Fruit fly (Drosophila melanogaster): ENCODE data around the gene NC2beta.

Gene NC2beta

DNA sequence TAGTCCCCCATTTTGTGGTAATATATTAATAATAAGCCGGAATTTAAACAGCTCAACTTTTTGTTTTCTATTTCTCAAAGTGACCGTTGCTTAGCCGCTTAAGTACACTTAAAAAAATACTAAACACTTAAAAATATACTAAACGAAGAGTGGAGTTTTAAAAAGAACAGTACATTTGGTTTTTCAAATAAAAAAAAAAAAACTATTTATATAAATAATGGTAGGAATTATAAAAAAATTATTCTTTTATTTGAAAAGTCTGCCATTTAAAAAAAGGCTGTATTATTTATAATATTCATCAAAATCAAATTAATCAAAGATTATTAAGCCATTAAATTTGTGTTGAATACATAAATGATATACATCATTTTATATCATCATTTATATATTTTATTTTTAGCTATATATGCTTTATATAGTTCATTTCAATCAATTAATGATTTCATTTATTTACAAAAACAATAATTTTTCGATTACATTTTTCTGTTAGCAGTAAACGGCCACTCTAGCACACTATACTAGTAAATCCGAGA is at the start of gene NC2beta, which contains the start of gene Ankrd49:
NC2beta (plus strand) TSS at position 483 of the 533 bp plus-strand sequence.
Ankrd49 (minus strand) TSS at position 101 of the 533 bp plus-strand sequence.
- TF ChIP-seq CG15710 (tag; optimal IDR thresholded peaks at IDR 0.05) (no peak), CG9948 (tag; optimal IDR thresholded peaks at IDR 0.05) (no peak)

DNA sequence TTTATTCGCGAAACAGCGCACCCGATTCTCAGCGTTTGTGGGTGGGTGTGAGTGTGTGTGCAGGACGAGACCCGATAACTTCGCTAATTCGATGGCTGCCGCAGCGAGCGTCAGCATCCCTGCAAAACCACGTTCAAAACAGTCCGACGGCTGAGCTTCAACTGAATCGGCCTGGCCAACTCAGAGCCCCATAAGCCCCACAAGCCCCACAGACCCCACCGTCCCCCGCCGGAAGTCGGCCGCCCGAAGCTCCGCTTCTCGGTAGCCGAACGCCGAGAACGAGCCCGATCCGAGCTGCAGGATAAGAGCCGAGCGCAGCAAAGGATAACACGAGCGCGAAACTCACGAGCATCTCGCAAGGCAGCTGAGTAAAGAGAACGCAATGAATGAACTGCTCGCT is 35.5 kb upstream of the NC2beta start, which contains the start of gene side-II:
side-II (minus strand) TSS at position 168 of the 400 bp plus-strand sequence.
- no peak for TF ChIP-seq Ets98B (GFP tag; IDR thresholded peaks at IDR 0.05)
- 0 out of 2 replicates have a peak, but pooled peaks have one; percentile 9 for TF ChIP-seq rn (GFP tag; IDR thresholded peaks at IDR 0.05)
- peak; percentile 62 for TF ChIP-seq CG4496 (GFP tag; IDR thresholded peaks at IDR 0.05)
- no peak for TF ChIP-seq CG34367 (tag; optimal IDR thresholded peaks at IDR 0.05)
- no peak for TF ChIP-seq CG8301 (tag; optimal IDR thresholded peaks at IDR 0.05)

DNA sequence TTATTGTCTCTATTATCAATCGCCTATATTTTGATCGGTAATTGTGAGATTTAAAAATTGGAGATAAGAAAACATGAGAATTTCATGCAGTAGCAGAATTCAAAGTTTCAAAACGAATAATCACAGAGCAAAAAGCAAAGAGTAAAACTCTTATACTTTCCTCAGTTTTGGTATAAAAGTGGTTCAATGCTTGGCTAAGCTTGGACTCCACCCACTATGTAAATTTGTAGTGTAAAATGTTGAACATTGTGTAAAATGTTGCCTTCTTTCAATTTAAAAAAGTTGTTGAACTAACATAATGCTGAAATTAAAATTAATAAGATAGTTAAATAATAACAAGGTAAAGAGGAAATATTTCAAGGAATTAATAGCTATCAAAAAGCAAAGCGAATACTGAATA is 34.8 kb upstream of the NC2beta start:
- TF ChIP-seq CG10348 (GFP tag; IDR thresholded peaks at IDR 0.05) (no peak), Pif1B (GFP tag; optimal IDR thresholded peaks at IDR 0.05) (no peak), EcR (GFP tag; optimal IDR thresholded peaks at IDR 0.05) (no peak), CG12605 (GFP tag; IDR thresholded peaks at IDR 0.05) (no peak), CG32121 (GFP tag; IDR thresholded peaks at IDR 0.05) (no peak), gl (tag; optimal IDR thresholded peaks at IDR 0.05) (no peak), CG34367 (tag; optimal IDR thresholded peaks at IDR 0.05) (no peak), CG9948 (tag; optimal IDR thresholded peaks at IDR 0.05) (no peak), CG4496 (GFP tag; IDR thresholded peaks at IDR 0.05) (no peak), CG17806 (tag; optimal IDR thresholded peaks at IDR 0.05) (no peak), CG14655 (GFP tag; optimal IDR thresholded peaks at IDR 0.05) (no peak), CG8301 (tag; optimal IDR thresholded peaks at IDR 0.05) (no peak), CG13204 (GFP tag; optimal IDR thresholded peaks at IDR 0.05) (no peak), Ets98B (GFP tag; IDR thresholded peaks at IDR 0.05) (no peak), Snoo (tag; optimal IDR thresholded peaks at IDR 0.05) (no peak), Pif1A (GFP tag; optimal IDR thresholded peaks at IDR 0.05) (no peak)

DNA sequence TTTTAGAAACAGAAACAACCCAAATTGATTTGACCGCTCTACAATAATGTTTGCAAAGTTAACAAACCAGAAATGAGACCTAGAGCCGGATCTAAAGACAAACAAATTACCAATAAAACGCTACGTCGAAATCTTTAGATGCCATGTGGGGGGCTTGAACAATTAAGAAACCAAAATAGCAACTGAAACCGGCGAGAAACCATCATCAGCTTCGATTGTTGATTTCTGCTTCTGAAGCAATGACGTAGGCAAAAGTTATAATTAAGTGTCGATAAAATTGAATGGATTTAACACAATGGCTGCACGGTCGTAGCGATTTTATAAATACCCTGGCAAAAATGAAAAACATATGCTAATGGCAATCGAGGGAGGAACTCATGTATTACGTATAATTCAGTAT is 14.7 kb upstream of the NC2beta start:
- TF ChIP-seq Pif1B (GFP tag; optimal IDR thresholded peaks at IDR 0.05) (no peak), CG32121 (GFP tag; IDR thresholded peaks at IDR 0.05) (no peak), CG4496 (GFP tag; IDR thresholded peaks at IDR 0.05) (no peak), CG34367 (tag; optimal IDR thresholded peaks at IDR 0.05) (no peak), CG15710 (tag; optimal IDR thresholded peaks at IDR 0.05) (no peak), Ets98B (GFP tag; IDR thresholded peaks at IDR 0.05) (no peak), rn (GFP tag; IDR thresholded peaks at IDR 0.05) (no peak), CG9948 (tag; optimal IDR thresholded peaks at IDR 0.05) (no peak), fd96Ca (GFP tag; IDR thresholded peaks at IDR 0.05) (no peak), CG14655 (GFP tag; optimal IDR thresholded peaks at IDR 0.05) (no peak)

DNA sequence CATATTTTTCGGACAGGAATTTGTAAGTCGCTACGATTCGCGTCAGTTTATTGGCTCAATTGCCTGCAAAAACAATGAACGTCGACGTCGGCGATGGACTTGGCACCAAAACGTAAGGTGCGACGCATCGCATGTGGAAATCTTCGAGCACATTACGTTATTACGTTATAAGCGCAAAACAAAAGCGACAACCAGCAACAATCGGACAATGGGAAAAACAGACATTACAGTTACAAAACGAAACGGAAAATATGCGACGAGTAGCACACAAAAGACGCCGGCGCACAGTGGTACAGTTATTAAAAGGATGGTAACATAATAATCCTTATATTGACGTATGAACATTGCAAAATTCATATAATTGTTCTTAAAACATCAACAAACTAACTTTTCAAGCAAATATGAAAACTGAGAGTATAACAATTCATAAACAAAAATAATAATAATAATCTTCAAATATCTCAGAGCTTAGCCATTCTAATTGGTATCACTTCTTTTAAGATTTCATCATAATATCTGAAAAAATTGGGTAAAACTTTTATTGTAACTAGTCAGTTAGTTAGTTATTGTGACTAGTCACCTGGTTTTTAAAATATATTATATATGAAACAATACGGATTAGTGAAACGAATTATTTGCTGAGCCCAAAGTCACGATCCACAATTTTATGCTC is 12.6 kb upstream of the NC2beta start:
- TF ChIP-seq CG9948 (tag; optimal IDR thresholded peaks at IDR 0.05) (peak; percentile 62), CG4496 (GFP tag; IDR thresholded peaks at IDR 0.05) (peak; percentile 26; the same call in 1 of the 3 replicates), fd96Ca (GFP tag; IDR thresholded peaks at IDR 0.05) (no peak), CG17806 (tag; optimal IDR thresholded peaks at IDR 0.05) (peak; percentile 39), Pif1B (GFP tag; optimal IDR thresholded peaks at IDR 0.05) (peak; percentile 15), CG34367 (tag; optimal IDR thresholded peaks at IDR 0.05) (peak; percentile 47), CG12605 (GFP tag; IDR thresholded peaks at IDR 0.05) (no peak), CG15710 (tag; optimal IDR thresholded peaks at IDR 0.05) (peak; percentile 73), Pif1A (GFP tag; optimal IDR thresholded peaks at IDR 0.05) (no peak), CG14655 (GFP tag; optimal IDR thresholded peaks at IDR 0.05) (peak; percentile 17), CG8301 (tag; optimal IDR thresholded peaks at IDR 0.05) (no peak), CG32121 (GFP tag; IDR thresholded peaks at IDR 0.05) (no peak), CG8159 (tag; optimal IDR thresholded peaks at IDR 0.05) (peak; percentile 74), CG10348 (GFP tag; IDR thresholded peaks at IDR 0.05) (no peak)

DNA sequence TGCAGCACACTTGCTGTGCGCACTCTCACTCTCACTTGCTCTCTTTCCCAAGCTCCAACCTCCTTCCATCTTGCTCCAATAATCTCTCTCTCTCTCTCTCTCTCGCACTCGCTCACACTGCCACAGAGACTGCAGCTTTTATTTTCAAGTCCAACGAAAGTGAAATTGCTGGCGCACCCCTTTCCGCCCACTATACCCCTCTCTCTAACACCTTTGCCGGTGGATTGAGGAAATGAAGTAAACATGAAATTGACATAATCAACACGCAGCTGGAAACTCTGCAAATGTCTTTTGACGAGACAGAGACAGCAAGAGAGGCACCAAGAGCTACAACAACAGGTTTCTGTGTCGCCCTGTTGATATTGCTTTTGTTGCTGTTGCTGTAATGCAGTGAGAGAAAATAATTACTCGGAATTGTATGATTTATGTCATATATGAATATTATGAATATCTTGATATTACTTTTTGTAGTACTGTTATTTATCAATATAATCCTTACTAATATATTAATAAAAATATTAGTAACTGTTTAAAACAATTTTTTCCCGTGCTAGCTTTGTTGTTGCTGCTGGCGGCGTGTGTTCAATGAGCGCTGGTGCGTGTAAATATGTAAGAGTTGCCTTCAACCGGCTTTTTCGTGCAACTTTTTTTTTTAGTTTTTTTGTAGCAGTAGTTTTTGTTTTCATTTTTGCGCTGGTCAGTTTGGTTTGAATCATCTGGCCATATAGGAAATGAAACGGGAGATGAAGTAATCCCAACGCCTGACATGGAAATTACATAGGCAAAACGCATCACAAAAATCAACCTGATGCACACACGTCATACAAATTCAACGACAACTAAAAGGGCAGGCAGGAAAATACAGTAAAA is 11.8 kb upstream of the NC2beta start:
- peak; percentile 91 for TF ChIP-seq CG8301 (tag; optimal IDR thresholded peaks at IDR 0.05)
- TF ChIP-seq Pif1B (GFP tag; optimal IDR thresholded peaks at IDR 0.05): peak; percentile 92
- TF ChIP-seq CG13204 (GFP tag; optimal IDR thresholded peaks at IDR 0.05): peak; percentile 79
- peak; percentile 91 for TF ChIP-seq rn (GFP tag; IDR thresholded peaks at IDR 0.05)
- TF ChIP-seq Snoo (tag; optimal IDR thresholded peaks at IDR 0.05): peak; percentile 85
- peak; percentile 96 for TF ChIP-seq CG4496 (GFP tag; IDR thresholded peaks at IDR 0.05)
- TF ChIP-seq fd96Ca (GFP tag; IDR thresholded peaks at IDR 0.05): peak; percentile 90
- peak; percentile 97 for TF ChIP-seq CG32121 (GFP tag; IDR thresholded peaks at IDR 0.05)
- peak; percentile 89 for TF ChIP-seq CG12605 (GFP tag; IDR thresholded peaks at IDR 0.05)
- peak; percentile 98 for TF ChIP-seq CG8159 (tag; optimal IDR thresholded peaks at IDR 0.05)
- TF ChIP-seq CG10348 (GFP tag; IDR thresholded peaks at IDR 0.05): peak; percentile 74; the same call in 1 of the 2 replicates
- TF ChIP-seq Ets98B (GFP tag; IDR thresholded peaks at IDR 0.05): peak; percentile 91
- peak; percentile 91 for TF ChIP-seq CG14655 (GFP tag; optimal IDR thresholded peaks at IDR 0.05)
- TF ChIP-seq D1 (tag; optimal IDR thresholded peaks at IDR 0.05): peak; percentile 96
- TF ChIP-seq CG34367 (tag; optimal IDR thresholded peaks at IDR 0.05): peak; percentile 94
- TF ChIP-seq Pif1A (GFP tag; optimal IDR thresholded peaks at IDR 0.05): peak; percentile 88
- peak; percentile 97 for TF ChIP-seq CG17806 (tag; optimal IDR thresholded peaks at IDR 0.05)
- peak; percentile 98 for TF ChIP-seq CG15710 (tag; optimal IDR thresholded peaks at IDR 0.05)
- TF ChIP-seq gl (tag; optimal IDR thresholded peaks at IDR 0.05): peak; percentile 90
- TF ChIP-seq EcR (GFP tag; optimal IDR thresholded peaks at IDR 0.05): peak; percentile 82
- peak; percentile 96 for TF ChIP-seq CG9948 (tag; optimal IDR thresholded peaks at IDR 0.05)
